Worm (Caenorhabditis elegans): Measurements from ENCODE around the gene C16C8.20.

- no peak for TF ChIP-seq dao-5 (tag; optimal IDR thresholded peaks at IDR 0.05)
- no peak for TF ChIP-seq W03F9.2 (tag; optimal IDR thresholded peaks at IDR 0.05)
These were observed 35.5 kb downstream of the C16C8.20 start, which contains the start of gene smu-2 for ce11 chrII:3482231-3482630.

All from whole organism, L4/young adult.